Worm (Caenorhabditis elegans) whole organism, midembryonic: ENCODE measurements around the gene F28H6.8.

Experiments
- cog-1 ChIP-seq: sonication (generic microtip); optimal IDR thresholded peaks from 2 replicates; lab custom pipeline; 2016; ENCODE audit warnings: missing genetic modification characterization, missing compliant biosample characterization
- flt-1 ChIP-seq: fragments of 200-800 bp; sonication (Bioruptor generic); IDR thresholded peaks from 2 replicates; pipeline ENCODE4 v1.3.6; 2022; ENCODE audit warnings: missing genetic modification characterization, missing compliant biosample characterization
- klf-2 ChIP-seq: fragments of 200-800 bp; sonication (Bioruptor generic); conservative IDR thresholded peaks from 2 replicates; pipeline ENCODE4 v1.3.6; 2022; ENCODE audit warnings: missing genetic modification reagents, missing genetic modification characterization, missing compliant biosample characterization
- med-1 ChIP-seq: sonication (generic microtip); optimal IDR thresholded peaks from 2 replicates; lab custom pipeline; 2017; ENCODE audit warnings: missing genetic modification characterization, mild to moderate bottlenecking, missing compliant biosample characterization, antibody characterized with exemption, missing genetic modification reagents; ENCODE audit not compliant: insufficient read depth
- tab-1 ChIP-seq: fragments of 200-800 bp; sonication (Bioruptor generic); IDR thresholded peaks from 2 replicates; pipeline ENCODE4 v1.3.6; 2022; ENCODE audit warnings: missing genetic modification characterization, missing compliant biosample characterization
- ztf-23 ChIP-seq: fragments of 200-800 bp; sonication (Bioruptor generic); IDR thresholded peaks from 2 replicates; pipeline ENCODE4 v1.3.6; 2022; ENCODE audit warnings: missing genetic modification reagents, missing genetic modification characterization, missing compliant biosample characterization
- ztf-29 ChIP-seq: fragments of 200-800 bp; sonication (Bioruptor generic); IDR thresholded peaks from 2 replicates; pipeline ENCODE4 v1.3.6; 2022; ENCODE audit warnings: missing genetic modification reagents, missing genetic modification characterization, missing compliant biosample characterization

ce11 chrX:14180151-14180550, 46.0 kb upstream of the F28H6.8 start, which contains the start of gene C37E2.3:
- TF ChIP-seq ztf-23: no peak
- no peak for TF ChIP-seq flt-1 (GFP tag; lab: Robert Waterston, UW)
- no peak for TF ChIP-seq cog-1 (tag; lab: Kevin White, UChicago)
- TF ChIP-seq klf-2 (GFP tag; lab: Robert Waterston, UW): no peak
- no peak for TF ChIP-seq tab-1 (GFP tag; lab: Robert Waterston, UW)
- TF ChIP-seq med-1 (GFP tag; lab: Kevin White, UChicago): no peak
- TF ChIP-seq ztf-29 (GFP tag; lab: Robert Waterston, UW): no peak
